Fruit fly (Drosophila melanogaster) whole organism, pupa: ENCODE data around the gene PCNA2.

Source experiments
- CG10348 ChIP-seq: fragments of 200-800 bp; sonication (Bioruptor generic); IDR thresholded peaks from 2 replicates; pipeline ENCODE4 v1.3.6; 2022; ENCODE audit warnings: missing biosample characterization, missing genetic modification characterization
- CG12605 ChIP-seq: fragments of 200-800 bp; sonication (Bioruptor generic); IDR thresholded peaks from 2 replicates; pipeline ENCODE4 v1.3.6; 2022; ENCODE audit warnings: missing biosample characterization, missing genetic modification characterization
- CG13204 ChIP-seq: fragments of 200-800 bp; sonication (Bioruptor generic); optimal IDR thresholded peaks from 2 replicates; lab custom pipeline; 2018; ENCODE audit warnings: missing biosample characterization, mild to moderate bottlenecking, missing genetic modification characterization, moderate library complexity
- CG14655 ChIP-seq: fragments of 200-800 bp; sonication (Bioruptor generic); optimal IDR thresholded peaks from 3 replicates; lab custom pipeline; 2017; ENCODE audit warnings: mild to moderate bottlenecking, missing biosample characterization, missing genetic modification reagents, missing genetic modification characterization
- CG15710 ChIP-seq: fragments of 200-800 bp; sonication (Bioruptor generic); optimal IDR thresholded peaks from 2 replicates; lab custom pipeline; 2018; ENCODE audit warnings: missing biosample characterization, mild to moderate bottlenecking, missing genetic modification characterization, moderate library complexity
- CG17806 ChIP-seq: fragments of 200-800 bp; sonication (Bioruptor generic); optimal IDR thresholded peaks from 2 replicates; lab custom pipeline; 2018; ENCODE audit warnings: missing biosample characterization, mild to moderate bottlenecking, missing genetic modification characterization, moderate library complexity
- CG32121 ChIP-seq: fragments of 200-800 bp; sonication (Bioruptor generic); IDR thresholded peaks from 2 replicates; pipeline ENCODE4 v1.3.6; 2022; ENCODE audit warnings: missing biosample characterization, missing genetic modification characterization
- CG34367 ChIP-seq: fragments of 200-800 bp; sonication (Bioruptor generic); optimal IDR thresholded peaks from 2 replicates; lab custom pipeline; 2018; ENCODE audit warnings: missing biosample characterization, mild to moderate bottlenecking, missing genetic modification characterization
- CG4496 ChIP-seq: fragments of 200-800 bp; sonication (Bioruptor generic); IDR thresholded peaks from 3 replicates; pipeline ENCODE4 v1.3.6; 2022; ENCODE audit warnings: missing biosample characterization, missing genetic modification characterization
- CG8159 ChIP-seq: fragments of 200-800 bp; sonication (Bioruptor generic); optimal IDR thresholded peaks from 3 replicates; lab custom pipeline; 2018; ENCODE audit warnings: missing biosample characterization, mild to moderate bottlenecking, missing genetic modification characterization, moderate library complexity
- CG8301 ChIP-seq: fragments of 200-800 bp; sonication (Bioruptor generic); optimal IDR thresholded peaks from 2 replicates; lab custom pipeline; 2018; ENCODE audit warnings: missing biosample characterization, mild to moderate bottlenecking, missing genetic modification characterization
- CG9948 ChIP-seq: fragments of 200-800 bp; sonication (Bioruptor generic); optimal IDR thresholded peaks from 2 replicates; lab custom pipeline; 2018; ENCODE audit warnings: missing biosample characterization, mild to moderate bottlenecking, missing genetic modification characterization, moderate library complexity
- D1 ChIP-seq: fragments of 200-800 bp; sonication (Bioruptor generic); optimal IDR thresholded peaks from 2 replicates; lab custom pipeline; 2018; ENCODE audit warnings: missing biosample characterization, mild to moderate bottlenecking, missing genetic modification characterization, moderate library complexity
- EcR ChIP-seq: fragments of 200-800 bp; sonication (Bioruptor generic); optimal IDR thresholded peaks from 3 replicates; lab custom pipeline; 2019; ENCODE audit warnings: missing biosample characterization, missing genetic modification characterization, mild to moderate bottlenecking, moderate library complexity, missing genetic modification reagents
- Ets98B ChIP-seq: fragments of 200-800 bp; sonication (Bioruptor generic); IDR thresholded peaks from 2 replicates; pipeline ENCODE4 v1.3.6; 2022; ENCODE audit warnings: missing biosample characterization, missing genetic modification characterization
- Pif1A ChIP-seq: fragments of 200-800 bp; sonication (Bioruptor generic); optimal IDR thresholded peaks from 3 replicates; lab custom pipeline; 2016; ENCODE audit warnings: missing biosample characterization, missing genetic modification characterization
- Pif1B ChIP-seq: fragments of 200-800 bp; sonication (Bioruptor generic); optimal IDR thresholded peaks from 3 replicates; lab custom pipeline; 2016; ENCODE audit warnings: missing biosample characterization, missing genetic modification characterization
- Snoo ChIP-seq: fragments of 200-800 bp; sonication (Bioruptor generic); optimal IDR thresholded peaks from 3 replicates; lab custom pipeline; 2017; ENCODE audit warnings: missing biosample characterization, mild to moderate bottlenecking, missing genetic modification characterization, inconsistent platforms
- fd96Ca ChIP-seq: fragments of 200-800 bp; sonication (Bioruptor generic); IDR thresholded peaks from 3 replicates; pipeline ENCODE4 v1.3.6; 2022; ENCODE audit warnings: missing biosample characterization, missing genetic modification characterization
- gl ChIP-seq: fragments of 200-800 bp; sonication (Bioruptor generic); optimal IDR thresholded peaks from 2 replicates; lab custom pipeline; 2018; ENCODE audit warnings: missing biosample characterization, mild to moderate bottlenecking, missing genetic modification characterization
- rn ChIP-seq: fragments of 200-800 bp; sonication (Bioruptor generic); IDR thresholded peaks from 2 replicates; pipeline ENCODE4 v1.3.6; 2022; ENCODE audit warnings: missing biosample characterization, missing genetic modification characterization

PCNA2 gene

dm6 chr2L:19574364-19574763 is 9.4 kb downstream of the PCNA2 start:
- TF ChIP-seq CG14655 (GFP tag; lab: Kevin White, UChicago): peak; percentile 82
- TF ChIP-seq CG32121 (GFP tag; lab: Robert Waterston, UW): 0 out of 2 replicates have a peak, but pooled peaks have one; percentile 16
- peak; percentile 75 for TF ChIP-seq CG8301 (tag; lab: Kevin White, UChicago)
- TF ChIP-seq Pif1A (GFP tag; lab: Kevin White, UChicago): peak; percentile 58
- peak; percentile 42 for TF ChIP-seq CG8159 (tag; lab: Kevin White, UChicago)
- peak; percentile 77 for TF ChIP-seq fd96Ca (GFP tag; lab: Robert Waterston, UW)
- TF ChIP-seq Snoo: peak; percentile 4
- TF ChIP-seq D1 (tag; lab: Kevin White, UChicago): no peak
- 0 out of 2 replicates have a peak, but pooled peaks have one; percentile 29 for TF ChIP-seq rn (GFP tag; lab: Robert Waterston, UW)
- no peak for TF ChIP-seq CG13204 (GFP tag; lab: Kevin White, UChicago)
- TF ChIP-seq CG17806 (tag; lab: Kevin White, UChicago): peak; percentile 60
- TF ChIP-seq CG4496: peak; percentile 77
- peak; percentile 42 for TF ChIP-seq CG9948 (tag; lab: Kevin White, UChicago)
- peak; percentile 6 for TF ChIP-seq gl (tag; lab: Kevin White, UChicago)
- TF ChIP-seq Pif1B: peak; percentile 39
- TF ChIP-seq EcR (GFP tag; lab: Kevin White, UChicago): peak; percentile 93
- TF ChIP-seq Ets98B: no peak
- TF ChIP-seq CG10348 (GFP tag; lab: Robert Waterston, UW): no peak
- peak; percentile 37 for TF ChIP-seq CG34367 (tag; lab: Kevin White, UChicago)
- no peak for TF ChIP-seq CG12605 (GFP tag; lab: Robert Waterston, UW)

- peak; percentile 28; the same call in 1 of the 2 replicates for TF ChIP-seq rn (GFP tag; lab: Robert Waterston, UW)
- TF ChIP-seq EcR (GFP tag; lab: Kevin White, UChicago): peak; percentile 96
- TF ChIP-seq CG15710 (tag; lab: Kevin White, UChicago): peak; percentile 92
- peak; percentile 91 for TF ChIP-seq Snoo
- peak; percentile 89 for TF ChIP-seq CG34367 (tag; lab: Kevin White, UChicago)
- peak; percentile 60; the same call in 2 of the 3 replicates for TF ChIP-seq CG4496
- peak; percentile 78 for TF ChIP-seq CG32121 (GFP tag; lab: Robert Waterston, UW)
- peak; percentile 89 for TF ChIP-seq D1 (tag; lab: Kevin White, UChicago)
- TF ChIP-seq gl (tag; lab: Kevin White, UChicago): peak; percentile 83
- TF ChIP-seq CG14655 (GFP tag; lab: Kevin White, UChicago): peak; percentile 96
- TF ChIP-seq CG8301 (tag; lab: Kevin White, UChicago): peak; percentile 96
- peak; percentile 95 for TF ChIP-seq CG8159 (tag; lab: Kevin White, UChicago)
- TF ChIP-seq CG17806 (tag; lab: Kevin White, UChicago): peak; percentile 93
- peak; percentile 92 for TF ChIP-seq Pif1B
- peak; percentile 83 for TF ChIP-seq CG13204 (GFP tag; lab: Kevin White, UChicago)
- TF ChIP-seq CG12605 (GFP tag; lab: Robert Waterston, UW): peak; percentile 50; the same call in 1 of the 2 replicates
- TF ChIP-seq Pif1A (GFP tag; lab: Kevin White, UChicago): peak; percentile 95
- TF ChIP-seq CG10348 (GFP tag; lab: Robert Waterston, UW): no peak; the same call in none of the 2 replicates
- TF ChIP-seq CG9948 (tag; lab: Kevin White, UChicago): peak; percentile 93
- TF ChIP-seq Ets98B: peak; percentile 71
- peak; percentile 59; the same call in 1 of the 3 replicates for TF ChIP-seq fd96Ca (GFP tag; lab: Robert Waterston, UW)
These were observed 11.1 kb downstream of the PCNA2 start for dm6 chr2L:19572496-19573317.

- no peak for TF ChIP-seq Snoo
- peak; percentile 27 for TF ChIP-seq CG14655 (GFP tag; lab: Kevin White, UChicago)
- no peak for TF ChIP-seq rn (GFP tag; lab: Robert Waterston, UW)
- TF ChIP-seq CG10348 (GFP tag; lab: Robert Waterston, UW): no peak
- no peak for TF ChIP-seq CG8159 (tag; lab: Kevin White, UChicago)
- TF ChIP-seq CG17806 (tag; lab: Kevin White, UChicago): no peak
- TF ChIP-seq Pif1A (GFP tag; lab: Kevin White, UChicago): no peak
- TF ChIP-seq Pif1B: peak; percentile 14
- TF ChIP-seq D1 (tag; lab: Kevin White, UChicago): no peak
- TF ChIP-seq CG13204 (GFP tag; lab: Kevin White, UChicago): no peak
- TF ChIP-seq CG8301 (tag; lab: Kevin White, UChicago): no peak
- TF ChIP-seq CG4496: no peak
- TF ChIP-seq CG34367 (tag; lab: Kevin White, UChicago): no peak
- TF ChIP-seq CG15710 (tag; lab: Kevin White, UChicago): no peak
- TF ChIP-seq EcR (GFP tag; lab: Kevin White, UChicago): peak; percentile 98
- peak; percentile 49; the same call in 1 of the 2 replicates for TF ChIP-seq CG32121 (GFP tag; lab: Robert Waterston, UW)
- TF ChIP-seq fd96Ca (GFP tag; lab: Robert Waterston, UW): no peak; the same call in 2 of the 3 replicates
- TF ChIP-seq CG12605 (GFP tag; lab: Robert Waterston, UW): peak; percentile 55; the same call in 1 of the 2 replicates
- no peak for TF ChIP-seq gl (tag; lab: Kevin White, UChicago)
- no peak for TF ChIP-seq CG9948 (tag; lab: Kevin White, UChicago)
- peak; percentile 68 for TF ChIP-seq Ets98B
- TF ChIP-seq, all 21 proteins: peak for 6
These were observed 12.0 kb downstream of the PCNA2 start for dm6 chr2L:19571574-19572495.
